4 fruit fly cellular contexts compared by ENCODE assay signal in the genomic region with DNA sequence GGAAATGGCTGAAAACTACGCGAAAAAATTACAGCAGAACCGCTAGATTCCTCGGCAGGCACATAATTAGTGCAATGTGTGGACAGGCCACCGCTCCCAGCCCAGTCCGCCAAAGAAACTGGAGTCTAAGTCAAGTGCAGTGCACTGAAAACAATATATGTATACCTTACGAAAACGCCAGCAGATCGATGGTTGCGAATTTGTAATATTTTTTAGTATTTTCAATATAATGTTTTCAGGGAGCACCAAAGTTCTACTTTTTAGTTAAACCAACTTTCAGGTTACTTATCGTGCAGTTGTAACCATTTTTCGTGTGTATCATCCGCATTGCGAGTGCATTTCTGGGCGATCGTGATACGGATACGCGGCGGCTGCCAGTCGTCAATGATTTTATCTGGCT.
TF ChIP-seq lines count a peak whose summit lies in the region.

No protein-coding gene starts in this region.

- no peak for TF ChIP-seq CTCF in whole organism, embryonic (GFP tag; optimal IDR thresholded peaks at IDR 0.05; lab: Kevin White, UChicago)

TF ChIP-seq in whole organism, embryonic, 481 proteins besides CTCF, POLR2A, EP300 and RAD21:
- TF ChIP-seq CG4328 (GFP tag; optimal IDR thresholded peaks at IDR 0.05; lab: Kevin White, UChicago) (no peak), ash1 (GFP tag; optimal IDR thresholded peaks at IDR 0.05; lab: Kevin White, UChicago) (no peak), pfk (GFP tag; optimal IDR thresholded peaks at IDR 0.05; lab: Kevin White, UChicago) (no peak), Drgx (GFP tag; IDR thresholded peaks at IDR 0.05; lab: Robert Waterston, UW) (peak; percentile 39; the same call in 1 of the 2 replicates), CG11504 (tag; optimal IDR thresholded peaks at IDR 0.05; lab: Kevin White, UChicago) (no peak), pb (GFP tag; optimal IDR thresholded peaks at IDR 0.05; lab: Kevin White, UChicago) (no peak), zen2 (GFP tag; IDR thresholded peaks at IDR 0.05; lab: Robert Waterston, UW; ENCODE audit: partially characterized antibody) (no peak), Adf1 (GFP tag; IDR thresholded peaks at IDR 0.05; lab: Robert Waterston, UW) (no peak), CG2875 (GFP tag; optimal IDR thresholded peaks at IDR 0.05; lab: Kevin White, UChicago) (no peak)

TF ChIP-seq in whole organism, prepupa, 60 proteins besides CTCF, POLR2A, EP300 and RAD21 (continues in another document):
- TF ChIP-seq CG10631 (GFP tag; optimal IDR thresholded peaks at IDR 0.05; lab: Kevin White, UChicago) (peak; percentile 28), fd85E (GFP tag; optimal IDR thresholded peaks at IDR 0.05; lab: Kevin White, UChicago) (no peak), CG8632 (GFP tag; optimal IDR thresholded peaks at IDR 0.05; lab: Kevin White, UChicago) (no peak), vri (GFP tag; optimal IDR thresholded peaks at IDR 0.05; lab: Kevin White, UChicago) (no peak), Hr39 (GFP tag; optimal IDR thresholded peaks at IDR 0.05; lab: Kevin White, UChicago) (peak; percentile 28), pdm3 (GFP tag; optimal IDR thresholded peaks at IDR 0.05; lab: Kevin White, UChicago) (peak; percentile 10), CG4318 (GFP tag; optimal IDR thresholded peaks at IDR 0.05; lab: Kevin White, UChicago) (peak; percentile 23), CG3919 (GFP tag; optimal IDR thresholded peaks at IDR 0.05; lab: Kevin White, UChicago) (no peak), Blimp-1 (GFP tag; optimal IDR thresholded peaks at IDR 0.05; lab: Kevin White, UChicago) (no peak), OdsH (GFP tag; optimal IDR thresholded peaks at IDR 0.05; lab: Kevin White, UChicago) (peak; percentile 19), CG11762 (GFP tag; optimal IDR thresholded peaks at IDR 0.05; lab: Kevin White, UChicago; ENCODE audit: insufficient read depth) (no peak), Hr4 (GFP tag; optimal IDR thresholded peaks at IDR 0.05; lab: Kevin White, UChicago) (peak; percentile 14), fkh (GFP tag; optimal IDR thresholded peaks at IDR 0.05; lab: Kevin White, UChicago) (no peak), CG6163 (GFP tag; IDR thresholded peaks at IDR 0.05; lab: Robert Waterston, UW) (0 out of 3 replicates have a peak, but pooled peaks have one; percentile 17), Eip75B (GFP tag; optimal IDR thresholded peaks at IDR 0.05; lab: Kevin White, UChicago) (no peak), CG32006 (GFP tag; optimal IDR thresholded peaks at IDR 0.05; lab: Kevin White, UChicago) (peak; percentile 31), ss (GFP tag; optimal IDR thresholded peaks at IDR 0.05; lab: Kevin White, UChicago) (no peak), svp (GFP tag; lab: Kevin White, UChicago) (peak; percentile 5), Gug (GFP tag; IDR thresholded peaks at IDR 0.05; lab: Robert Waterston, UW) (no peak), CG1621 (tag; optimal IDR thresholded peaks at IDR 0.05; lab: Kevin White, UChicago) (no peak), Sox14 (GFP tag; optimal IDR thresholded peaks at IDR 0.05; lab: Kevin White, UChicago) (peak; percentile 33), fd59A (GFP tag; optimal IDR thresholded peaks at IDR 0.05; lab: Kevin White, UChicago) (no peak), CG6276 (GFP tag; optimal IDR thresholded peaks at IDR 0.05; lab: Kevin White, UChicago) (peak; percentile 14), CG31627 (GFP tag; optimal IDR thresholded peaks at IDR 0.05; lab: Kevin White, UChicago) (peak; percentile 13), salr (GFP tag; optimal IDR thresholded peaks at IDR 0.05; lab: Kevin White, UChicago) (no peak), cyc (GFP tag; optimal IDR thresholded peaks at IDR 0.05; lab: Kevin White, UChicago) (no peak)

TF ChIP-seq in whole organism, pupa, 21 proteins besides CTCF, POLR2A, EP300 and RAD21:
- TF ChIP-seq CG17806 (tag; optimal IDR thresholded peaks at IDR 0.05; lab: Kevin White, UChicago) = peak; percentile 8
- no peak for TF ChIP-seq CG8159 (tag; optimal IDR thresholded peaks at IDR 0.05; lab: Kevin White, UChicago)
- peak; percentile 70 for TF ChIP-seq fd96Ca (GFP tag; IDR thresholded peaks at IDR 0.05; lab: Robert Waterston, UW)
- TF ChIP-seq Ets98B (GFP tag; IDR thresholded peaks at IDR 0.05; lab: Robert Waterston, UW) = peak; percentile 17; the same call in 1 of the 2 replicates
- no peak for TF ChIP-seq rn (GFP tag; IDR thresholded peaks at IDR 0.05; lab: Robert Waterston, UW)
- peak; percentile 26 for TF ChIP-seq Pif1A (GFP tag; optimal IDR thresholded peaks at IDR 0.05; lab: Kevin White, UChicago)
- TF ChIP-seq CG8301 (tag; optimal IDR thresholded peaks at IDR 0.05; lab: Kevin White, UChicago) = peak; percentile 77
- no peak for TF ChIP-seq Snoo (tag; optimal IDR thresholded peaks at IDR 0.05; lab: Kevin White, UChicago)
- no peak for TF ChIP-seq D1 (tag; optimal IDR thresholded peaks at IDR 0.05; lab: Kevin White, UChicago)
- peak; percentile 80 for TF ChIP-seq CG14655 (GFP tag; optimal IDR thresholded peaks at IDR 0.05; lab: Kevin White, UChicago)
- no peak for TF ChIP-seq CG15710 (tag; optimal IDR thresholded peaks at IDR 0.05; lab: Kevin White, UChicago)
- no peak for TF ChIP-seq CG13204 (GFP tag; optimal IDR thresholded peaks at IDR 0.05; lab: Kevin White, UChicago)
- no peak for TF ChIP-seq CG9948 (tag; optimal IDR thresholded peaks at IDR 0.05; lab: Kevin White, UChicago)
- TF ChIP-seq EcR (GFP tag; optimal IDR thresholded peaks at IDR 0.05; lab: Kevin White, UChicago) = no peak
- TF ChIP-seq CG10348 (GFP tag; IDR thresholded peaks at IDR 0.05; lab: Robert Waterston, UW) = no peak
TF ChIP-seq in whole organism, pupa: peak in this region for 6.

TF ChIP-seq in whole organism, wandering third instar larva, 38 proteins besides CTCF, POLR2A, EP300 and RAD21:
- no peak for TF ChIP-seq CrebA (GFP tag; optimal IDR thresholded peaks at IDR 0.05; lab: Kevin White, UChicago; ENCODE audit: borderline replicate concordance)
- TF ChIP-seq fru (GFP tag; optimal IDR thresholded peaks at IDR 0.05; lab: Kevin White, UChicago) = peak; percentile 9
- TF ChIP-seq lola (GFP tag; optimal IDR thresholded peaks at IDR 0.05; lab: Kevin White, UChicago) = no peak
- no peak for TF ChIP-seq tai (GFP tag; optimal IDR thresholded peaks at IDR 0.05; lab: Kevin White, UChicago)
- TF ChIP-seq woc (GFP tag; optimal IDR thresholded peaks at IDR 0.05; lab: Kevin White, UChicago) = no peak

Comparison
In these comparisons a context has a peak if more than half of its experiments do, and no peak if none do; other contexts are left out.
1. Of the 7 proteins assayed by ChIP-seq in both whole organism, embryonic and whole organism, prepupa: peak only in whole organism, embryonic: none; only in whole organism, prepupa: Hr39; in both: none; in neither: 6.